Fruit fly (Drosophila melanogaster): ENCODE measurements around the gene CG2604.
A peak's percentile ranks its signal among the peaks of the same experiment; 100 is the strongest.

The CG2604 gene

dm6 chr3R:5270806-5271205 is 47.6 kb upstream of the CG2604 start (continued):
- TF ChIP-seq CG14050 (GFP tag; IDR thresholded peaks at IDR 0.05) (no peak), h (optimal IDR thresholded peaks at IDR 0.05) (no peak), CG17359 (tag; optimal IDR thresholded peaks at IDR 0.05) (no peak), CG30403 (GFP tag; optimal IDR thresholded peaks at IDR 0.05) (peak; percentile 27), jing (GFP tag; optimal IDR thresholded peaks at IDR 0.05) (no peak), PHDP (tag; optimal IDR thresholded peaks at IDR 0.05) (no peak), yki (optimal IDR thresholded peaks at IDR 0.05) (no peak), vvl (GFP tag; IDR thresholded peaks at IDR 0.05) (peak; percentile 55; the same call in 1 of the 2 replicates), Adf1 (GFP tag; IDR thresholded peaks at IDR 0.05) (no peak), Sry-δ (GFP tag; optimal IDR thresholded peaks at IDR 0.05) (no peak), tin (GFP tag; optimal IDR thresholded peaks at IDR 0.05) (peak; percentile 13), Fer2 (tag; optimal IDR thresholded peaks at IDR 0.05) (no peak), Oaz (GFP tag; IDR thresholded peaks at IDR 0.05) (no peak), CG9609 (GFP tag; optimal IDR thresholded peaks at IDR 0.05) (no peak), CG7987 (GFP tag; optimal IDR thresholded peaks at IDR 0.05) (no peak), CG31224 (GFP tag; IDR thresholded peaks at IDR 0.05) (no peak), CG12769 (tag; optimal IDR thresholded peaks at IDR 0.05) (peak; percentile 3), trh (GFP tag; optimal IDR thresholded peaks at IDR 0.05) (no peak), zen2 (GFP tag; IDR thresholded peaks at IDR 0.05; ENCODE audit: partially characterized antibody) (no peak), CG15514 (GFP tag; optimal IDR thresholded peaks at IDR 0.05) (no peak), ro (GFP tag; IDR thresholded peaks at IDR 0.05) (no peak), Fer1 (GFP tag; optimal IDR thresholded peaks at IDR 0.05) (no peak), sob (GFP tag; IDR thresholded peaks at IDR 0.05) (0 out of 2 replicates have a peak, but pooled peaks have one; percentile 19), fd96Cb (tag; optimal IDR thresholded peaks at IDR 0.05) (no peak), Side (GFP tag; optimal IDR thresholded peaks at IDR 0.05) (peak; percentile 17), CG4707 (GFP tag; optimal IDR thresholded peaks at IDR 0.05) (no peak), gce (GFP tag; IDR thresholded peaks at IDR 0.05) (no peak), crol (GFP tag; IDR thresholded peaks at IDR 0.05) (no peak), Mad (GFP tag; optimal IDR thresholded peaks at IDR 0.05) (no peak), Gug (GFP tag; IDR thresholded peaks at IDR 0.05) (peak; percentile 11; the same call in 2 of the 4 replicates), peb (GFP tag; IDR thresholded peaks at IDR 0.05) (no peak), Atf3 (GFP tag; optimal IDR thresholded peaks at IDR 0.05) (no peak), Hr3 (GFP tag; optimal IDR thresholded peaks at IDR 0.05) (no peak), Taf1 (GFP tag; IDR thresholded peaks at IDR 0.05) (no peak), toy (GFP tag; IDR thresholded peaks at IDR 0.05) (no peak), Hey (tag; optimal IDR thresholded peaks at IDR 0.05) (no peak), fd64A (GFP tag; optimal IDR thresholded peaks at IDR 0.05) (no peak), HmgD (GFP tag; optimal IDR thresholded peaks at IDR 0.05) (no peak), sug (tag; optimal IDR thresholded peaks at IDR 0.05) (no peak), CG6254 (GFP tag; optimal IDR thresholded peaks at IDR 0.05) (no peak), CG34224 (GFP tag; IDR thresholded peaks at IDR 0.05; ENCODE audit: partially characterized antibody) (no peak), CG3163 (GFP tag; optimal IDR thresholded peaks at IDR 0.05) (no peak), Lim3 (GFP tag; IDR thresholded peaks at IDR 0.05) (no peak), Hr51 (GFP tag; optimal IDR thresholded peaks at IDR 0.05) (no peak), CG31365 (tag; optimal IDR thresholded peaks at IDR 0.05) (no peak), pros (GFP tag; optimal IDR thresholded peaks at IDR 0.05) (no peak), hkb (optimal IDR thresholded peaks at IDR 0.05) (no peak), hkb (GFP tag; IDR thresholded peaks at IDR 0.05) (0 out of 2 replicates have a peak, but pooled peaks have one; percentile 38), NK7.1 (GFP tag; optimal IDR thresholded peaks at IDR 0.05) (no peak), al (GFP tag; IDR thresholded peaks at IDR 0.05) (no peak), CG1602 (GFP tag; optimal IDR thresholded peaks at IDR 0.05) (no peak), so (GFP tag; IDR thresholded peaks at IDR 0.05) (no peak), Rfx (GFP tag; IDR thresholded peaks at IDR 0.05) (peak; percentile 45; the same call in 1 of the 2 replicates), onecut (GFP tag; IDR thresholded peaks at IDR 0.05) (no peak)
